Worm (Caenorhabditis elegans): ENCODE data around the gene F44A6.5.

Gene F44A6.5

DNA sequence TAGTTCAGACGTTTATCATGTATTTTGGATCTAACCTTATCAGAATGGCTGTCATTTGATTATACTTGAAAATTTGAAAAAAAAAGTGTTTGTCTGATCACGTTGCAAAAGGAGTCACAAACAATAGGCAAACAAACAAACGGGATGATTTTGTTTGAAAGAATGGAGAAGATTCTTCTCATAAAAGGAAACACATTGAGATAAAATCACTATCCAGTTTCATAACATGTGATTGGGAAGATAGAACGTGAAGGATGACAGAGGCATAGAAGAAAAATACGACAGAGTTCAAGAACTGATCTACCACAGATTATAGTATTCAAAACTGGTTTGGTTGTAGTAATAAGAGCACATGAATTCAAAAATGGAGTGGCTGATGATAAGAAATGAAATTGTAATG, at the start of gene F44A6.5:
Gene F44A6.5, minus strand, starts transcription at position 151 of the 400 bp plus-strand sequence.
- TF ChIP-seq tbp1 (GFP tag; optimal IDR thresholded peaks at IDR 0.05) (peak; percentile 2), lin-40 (tag; optimal IDR thresholded peaks at IDR 0.05) (peak; percentile 42), cebp-1 (GFP tag; IDR thresholded peaks at IDR 0.05) (no peak), cebp-1 (tag; optimal IDR thresholded peaks at IDR 0.05) (peak; percentile 4), rec-8 (tag; optimal IDR thresholded peaks at IDR 0.05) (no peak), snpc-3.4 (tag; optimal IDR thresholded peaks at IDR 0.05) (no peak), tlf-1 (GFP tag; optimal IDR thresholded peaks at IDR 0.05) (no peak), nhr-80 (tag; optimal IDR thresholded peaks at IDR 0.05) (peak; percentile 53), ztf-26 (tag; optimal IDR thresholded peaks at IDR 0.05) (peak; percentile 19), F23B12.7 (tag; optimal IDR thresholded peaks at IDR 0.05; ENCODE audit: insufficient read depth) (peak; percentile 2)

DNA sequence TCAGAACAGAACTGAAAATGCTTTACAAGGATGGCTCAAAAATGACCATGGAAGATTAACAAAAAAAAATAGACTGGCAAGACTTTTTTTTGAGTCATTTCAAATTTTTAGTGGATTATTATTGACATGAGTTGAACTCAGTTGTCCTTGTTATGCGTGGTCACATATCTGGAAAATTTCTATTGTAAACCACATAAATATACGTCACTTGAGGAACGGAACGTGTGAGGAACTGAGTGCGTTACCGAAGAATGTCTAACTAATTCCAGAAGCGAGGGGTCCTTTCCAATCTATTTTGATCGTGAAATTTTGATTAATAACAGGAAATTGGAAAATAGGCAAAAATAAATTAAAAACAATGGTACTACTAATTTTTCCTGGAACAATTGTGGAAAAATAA, 43.6 kb upstream of the F44A6.5 start:
- TF ChIP-seq F52B5.7 (tag; optimal IDR thresholded peaks at IDR 0.05) (no peak), mel-28 (tag; optimal IDR thresholded peaks at IDR 0.05; ENCODE audit: borderline replicate concordance) (no peak), T07F8.4 (tag; optimal IDR thresholded peaks at IDR 0.05) (no peak), lin-35 (GFP tag; optimal IDR thresholded peaks at IDR 0.05) (no peak), Y53F4B.3 (GFP tag; IDR thresholded peaks at IDR 0.05) (no peak), D2030.7 (GFP tag; IDR thresholded peaks at IDR 0.05) (no peak)

DNA sequence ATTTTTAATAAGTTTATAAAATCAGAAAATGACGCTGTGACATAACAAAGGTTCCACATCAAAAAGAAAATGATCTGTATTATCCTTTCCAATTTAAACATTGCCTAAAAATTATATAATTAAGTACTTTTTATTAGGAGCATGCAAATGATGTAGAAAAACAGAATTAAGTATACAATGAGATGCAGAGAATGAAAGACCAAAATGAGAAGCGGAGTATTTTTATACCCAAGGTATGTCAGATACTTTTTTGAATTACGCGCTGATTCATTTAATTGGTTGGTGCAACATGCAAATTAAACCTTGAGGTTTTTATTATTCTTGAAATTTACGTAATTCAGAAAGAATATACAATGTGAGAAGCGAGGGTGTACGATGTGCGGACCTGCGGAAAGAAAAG, 41.3 kb upstream of the F44A6.5 start, which contains the start of gene C32A9.1:
Gene C32A9.1, minus strand, starts transcription at position 101 of the 400 bp plus-strand sequence.
- TF ChIP-seq C06A6.2 (GFP tag; conservative IDR thresholded peaks at IDR 0.05) (no peak), ztf-26 (tag; optimal IDR thresholded peaks at IDR 0.05) (no peak), ztf-28 (GFP tag; IDR thresholded peaks at IDR 0.05) (no peak), F57C9.4 (tag; optimal IDR thresholded peaks at IDR 0.05) (no peak), lag-1 (GFP tag; IDR thresholded peaks at IDR 0.05) (no peak), snpc-1.3 (tag; optimal IDR thresholded peaks at IDR 0.05; ENCODE audit: insufficient read depth) (no peak), B0019.2 (GFP tag; conservative IDR thresholded peaks at IDR 0.05) (no peak), lin-54 (GFP tag; optimal IDR thresholded peaks at IDR 0.05) (no peak), Y95B8A.8 (GFP tag; IDR thresholded peaks at IDR 0.05) (no peak), attf-3 (GFP tag; conservative IDR thresholded peaks at IDR 0.05) (no peak), tbx-9 (tag; optimal IDR thresholded peaks at IDR 0.05; ENCODE audit: borderline replicate concordance) (no peak), ccch-3 (GFP tag; optimal IDR thresholded peaks at IDR 0.05) (no peak), mel-28 (tag; optimal IDR thresholded peaks at IDR 0.05; ENCODE audit: borderline replicate concordance) (no peak), ztf-18 (tag; optimal IDR thresholded peaks at IDR 0.05) (no peak), somi-1 (GFP tag; optimal IDR thresholded peaks at IDR 0.05) (no peak), cebp-2 (GFP tag; IDR thresholded peaks at IDR 0.05) (no peak), lsy-27 (tag; optimal IDR thresholded peaks at IDR 0.05; ENCODE audit: borderline replicate concordance, insufficient read depth) (no peak), bed-2 (GFP tag; IDR thresholded peaks at IDR 0.05) (no peak), mcd-1 (GFP tag; IDR thresholded peaks at IDR 0.05) (no peak), nfya-2 (GFP tag; IDR thresholded peaks at IDR 0.05) (no peak)

DNA sequence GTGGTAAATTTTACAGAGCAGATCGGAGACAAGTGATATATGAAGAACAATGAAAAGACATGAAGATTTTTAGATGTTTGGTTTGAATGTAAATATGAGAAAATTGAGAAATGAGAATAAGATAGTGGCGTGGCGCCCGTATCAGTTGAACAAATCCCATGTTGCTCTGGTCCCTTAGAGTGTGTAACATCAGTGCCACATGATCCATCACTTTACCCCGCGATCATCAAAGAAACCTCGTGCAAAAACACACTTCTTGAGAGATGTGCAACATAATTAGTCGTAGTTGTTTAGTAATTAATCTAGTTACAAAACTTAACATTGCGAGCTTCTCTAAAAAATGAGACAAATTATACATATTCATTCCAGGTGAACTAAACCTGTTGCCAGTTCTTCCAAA, 35.3 kb upstream of the F44A6.5 start:
- TF ChIP-seq lag-1 (GFP tag; IDR thresholded peaks at IDR 0.05): no peak
- TF ChIP-seq ccch-3 (GFP tag; optimal IDR thresholded peaks at IDR 0.05): no peak
